Fruit fly (Drosophila melanogaster) whole organism, embryonic: ENCODE data around the gene CG5937.

Source experiments
- CG10431 ChIP-seq: fragments of 200-800 bp; sonication (Bioruptor generic); optimal IDR thresholded peaks from 3 replicates; lab custom pipeline; 2018; ENCODE audit warnings: missing biosample characterization, mild to moderate bottlenecking, missing genetic modification characterization
- CG10543 ChIP-seq: fragments of 200-800 bp; sonication (Bioruptor generic); optimal IDR thresholded peaks from 3 replicates; lab custom pipeline; 2017; ENCODE audit warnings: missing biosample characterization, mild to moderate bottlenecking, missing genetic modification characterization, moderate library complexity
- CG10979 ChIP-seq: fragments of 200-800 bp; sonication (Bioruptor generic); optimal IDR thresholded peaks from 2 replicates; lab custom pipeline; 2018; ENCODE audit warnings: missing biosample characterization, mild to moderate bottlenecking, missing genetic modification characterization, moderate library complexity
- CG11560 ChIP-seq: fragments of 200-800 bp; sonication (Bioruptor generic); IDR thresholded peaks from 3 replicates; pipeline ENCODE4 v1.3.6; 2022; ENCODE audit warnings: missing biosample characterization, missing genetic modification characterization
- CG12391 ChIP-seq: fragments of 200-800 bp; sonication (Bioruptor generic); optimal IDR thresholded peaks from 3 replicates; lab custom pipeline; 2018; ENCODE audit warnings: missing biosample characterization, mild to moderate bottlenecking, missing genetic modification characterization, moderate library complexity
- CG12744 ChIP-seq: fragments of 200-800 bp; sonication (Bioruptor generic); optimal IDR thresholded peaks from 2 replicates; lab custom pipeline; 2016; ENCODE audit warnings: missing biosample characterization, missing genetic modification characterization
- CG14860 ChIP-seq: fragments of 200-800 bp; sonication (Bioruptor generic); IDR thresholded peaks from 3 replicates; pipeline ENCODE4 v1.3.6; 2022; ENCODE audit warnings: missing biosample characterization, missing genetic modification characterization; ENCODE audit not compliant: partially characterized antibody
- CG1529 ChIP-seq: fragments of 200-800 bp; sonication (Bioruptor generic); optimal IDR thresholded peaks from 3 replicates; lab custom pipeline; 2018; ENCODE audit warnings: missing biosample characterization, missing genetic modification characterization
- CG17328 ChIP-seq: fragments of 200-800 bp; sonication (Bioruptor generic); IDR thresholded peaks from 2 replicates; pipeline ENCODE4 v1.3.6; 2022; ENCODE audit warnings: missing biosample characterization, missing genetic modification characterization
- CG17359 ChIP-seq: fragments of 200-800 bp; sonication (Bioruptor generic); optimal IDR thresholded peaks from 3 replicates; lab custom pipeline; 2018; ENCODE audit warnings: missing biosample characterization, mild to moderate bottlenecking, missing genetic modification characterization, moderate library complexity
- CG17568 ChIP-seq: fragments of 200-800 bp; sonication (Bioruptor generic); optimal IDR thresholded peaks from 2 replicates; lab custom pipeline; 2018; ENCODE audit warnings: missing biosample characterization, mild to moderate bottlenecking, missing genetic modification characterization, moderate library complexity
- CG2678 ChIP-seq: fragments of 200-800 bp; sonication (Bioruptor generic); optimal IDR thresholded peaks from 3 replicates; lab custom pipeline; 2019; ENCODE audit warnings: missing biosample characterization, mild to moderate bottlenecking, missing genetic modification characterization, moderate library complexity
- CG2712 ChIP-seq: fragments of 200-800 bp; optimal IDR thresholded peaks from 3 replicates; lab custom pipeline; 2019; ENCODE audit warnings: missing biosample characterization, mild to moderate bottlenecking, missing genetic modification characterization, moderate library complexity
- CG30403 ChIP-seq: fragments of 200-800 bp; sonication (Bioruptor generic); optimal IDR thresholded peaks from 3 replicates; lab custom pipeline; 2016; ENCODE audit warnings: missing biosample characterization, missing genetic modification characterization
- CG31441 ChIP-seq: fragments of 200-800 bp; sonication (Bioruptor generic); IDR thresholded peaks from 2 replicates; pipeline ENCODE4 v1.3.6; 2022; ENCODE audit warnings: missing biosample characterization, missing genetic modification characterization
- CG3407 ChIP-seq: fragments of 200-800 bp; sonication (Bioruptor generic); optimal IDR thresholded peaks from 2 replicates; lab custom pipeline; 2018; ENCODE audit warnings: missing biosample characterization, mild to moderate bottlenecking, missing genetic modification characterization
- CG3847 ChIP-seq: fragments of 200-800 bp; sonication (Bioruptor generic); IDR thresholded peaks from 2 replicates; pipeline ENCODE4 v1.3.6; 2022; ENCODE audit warnings: missing biosample characterization, missing genetic modification characterization
- CG4328 ChIP-seq: fragments of 200-800 bp; sonication (Bioruptor generic); optimal IDR thresholded peaks from 3 replicates; lab custom pipeline; 2017; ENCODE audit warnings: missing biosample characterization, missing genetic modification reagents, missing genetic modification characterization
- CG43689 ChIP-seq: fragments of 200-800 bp; sonication (Bioruptor generic); IDR thresholded peaks from 2 replicates; pipeline ENCODE4 v1.3.6; 2022; ENCODE audit warnings: missing biosample characterization, missing genetic modification characterization
- CG5245 ChIP-seq: fragments of 200-800 bp; sonication (Bioruptor generic); optimal IDR thresholded peaks from 3 replicates; lab custom pipeline; 2016; ENCODE audit warnings: missing biosample characterization, missing genetic modification characterization
- CG6254 ChIP-seq: fragments of 200-800 bp; sonication (Bioruptor generic); optimal IDR thresholded peaks from 3 replicates; lab custom pipeline; 2017; ENCODE audit warnings: mild to moderate bottlenecking, missing biosample characterization, missing genetic modification reagents, missing genetic modification characterization
- CG6791 ChIP-seq: fragments of 200-800 bp; sonication (Bioruptor generic); IDR thresholded peaks from 3 replicates; pipeline ENCODE4 v1.3.6; 2022; ENCODE audit warnings: missing biosample characterization, missing genetic modification characterization; ENCODE audit not compliant: partially characterized antibody
- CG6854 ChIP-seq: fragments of 200-800 bp; sonication (Bioruptor generic); optimal IDR thresholded peaks from 3 replicates; lab custom pipeline; 2017; ENCODE audit warnings: missing biosample characterization, mild to moderate bottlenecking, missing genetic modification characterization
- CG7556 ChIP-seq: fragments of 200-800 bp; sonication (Bioruptor generic); optimal IDR thresholded peaks from 2 replicates; lab custom pipeline; 2017; ENCODE audit warnings: missing biosample characterization, mild to moderate bottlenecking, missing genetic modification characterization
- CG8924 ChIP-seq: fragments of 200-800 bp; optimal IDR thresholded peaks from 3 replicates; lab custom pipeline; 2019; ENCODE audit warnings: missing biosample characterization, mild to moderate bottlenecking, missing genetic modification characterization, moderate library complexity
- D19A ChIP-seq: fragments of 200-800 bp; optimal IDR thresholded peaks from 3 replicates; lab custom pipeline; 2019; ENCODE audit warnings: missing biosample characterization, mild to moderate bottlenecking, missing genetic modification characterization, moderate library complexity
- ERR ChIP-seq: fragments of 200-800 bp; sonication (Bioruptor generic); optimal IDR thresholded peaks from 2 replicates; lab custom pipeline; 2016; ENCODE audit warnings: missing biosample characterization, missing genetic modification characterization
- Eip74EF ChIP-seq, 2 experiments: fragments of 200-800 bp in 1 of 2; fragments of >200 bp in 1 of 2; sonication (Bioruptor generic) in 1 of 2; optimal IDR thresholded peaks; 2 replicates each; lab custom pipeline; 2017 to 2019; ENCODE audit warnings: missing biosample characterization in 2 of 2, missing genetic modification characterization in 2 of 2, mild to moderate bottlenecking in 1 of 2, moderate library complexity in 1 of 2
- Jarid2 ChIP-seq: fragments of 200-800 bp; sonication (Bioruptor generic); optimal IDR thresholded peaks from 3 replicates; lab custom pipeline; 2017; ENCODE audit warnings: mild to moderate bottlenecking, missing biosample characterization, missing genetic modification reagents, missing genetic modification characterization
- Meics ChIP-seq: fragments of 200-800 bp; sonication (Bioruptor generic); optimal IDR thresholded peaks from 2 replicates; lab custom pipeline; 2017; ENCODE audit warnings: missing biosample characterization, mild to moderate bottlenecking, missing genetic modification characterization
- Pdp1 ChIP-seq, 2 experiments: fragments of 200-800 bp; sonication (Bioruptor generic); optimal IDR thresholded peaks; 3 replicates each; lab custom pipeline; 2016; ENCODE audit warnings: missing biosample characterization in 2 of 2, missing genetic modification characterization in 2 of 2, mild to moderate bottlenecking in 1 of 2, moderate library complexity in 1 of 2
- Six4 ChIP-seq: fragments of 200-800 bp; sonication (Bioruptor generic); optimal IDR thresholded peaks from 2 replicates; lab custom pipeline; 2016; ENCODE audit warnings: missing biosample characterization, missing genetic modification characterization
- Sox102F ChIP-seq: fragments of 200-800 bp; sonication (Bioruptor generic); optimal IDR thresholded peaks from 2 replicates; lab custom pipeline; 2018; ENCODE audit warnings: missing biosample characterization, mild to moderate bottlenecking, missing genetic modification characterization, moderate library complexity
- ap ChIP-seq: fragments of 200-800 bp; sonication (Bioruptor generic); IDR thresholded peaks from 2 replicates; pipeline ENCODE4 v1.3.6; 2022; ENCODE audit warnings: missing biosample characterization, missing genetic modification characterization
- bsh ChIP-seq, 2 experiments: fragments of 200-800 bp; sonication (Bioruptor generic); optimal IDR thresholded peaks; 2 replicates each; lab custom pipeline; 2017 to 2018; ENCODE audit warnings: mild to moderate bottlenecking in 2 of 2, missing biosample characterization in 2 of 2, missing genetic modification characterization in 2 of 2, moderate library complexity in 1 of 2
- chinmo ChIP-seq: fragments of 200-800 bp; sonication (Bioruptor generic); IDR thresholded peaks from 4 replicates; pipeline ENCODE4 v1.3.6; 2022; ENCODE audit warnings: missing biosample characterization, missing genetic modification characterization; ENCODE audit not compliant: partially characterized antibody
- dpn ChIP-seq, 2 experiments: fragments of 200-800 bp; sonication (Bioruptor generic); optimal IDR thresholded peaks; 3 replicates each; lab custom pipeline; 2016; ENCODE audit warnings: missing biosample characterization in 2 of 2, missing genetic modification characterization in 2 of 2
- fd96Cb ChIP-seq: fragments of 200-800 bp; sonication (Bioruptor generic); optimal IDR thresholded peaks from 2 replicates; lab custom pipeline; 2018; ENCODE audit warnings: missing biosample characterization, mild to moderate bottlenecking, missing genetic modification characterization, moderate library complexity
- ftz-f1 ChIP-seq: fragments of 200-800 bp; sonication (Bioruptor generic); optimal IDR thresholded peaks from 2 replicates; lab custom pipeline; 2016; ENCODE audit warnings: missing biosample characterization, missing genetic modification characterization
- gem ChIP-seq: fragments of 200-800 bp; sonication (Bioruptor generic); optimal IDR thresholded peaks from 2 replicates; lab custom pipeline; 2019; ENCODE audit warnings: missing biosample characterization, mild to moderate bottlenecking, missing genetic modification characterization, moderate library complexity
- hkb ChIP-seq, 2 experiments: fragments of 200-800 bp in 1 of 2; fragments of >200 bp in 1 of 2; sonication (Bioruptor generic) in 1 of 2; IDR thresholded peaks in 1 of 2; optimal IDR thresholded peaks in 1 of 2; 2 replicates each; pipeline versions ENCODE4 v1.3.6 to Lab custom; 2017 to 2022; ENCODE audit warnings: missing biosample characterization in 1 of 2, missing genetic modification characterization in 1 of 2
- phol ChIP-seq: fragments of 200-800 bp; sonication (Bioruptor generic); optimal IDR thresholded peaks from 3 replicates; lab custom pipeline; 2018; ENCODE audit warnings: missing biosample characterization, mild to moderate bottlenecking, missing genetic modification characterization, moderate library complexity
- unpg ChIP-seq: fragments of 200-800 bp; sonication (Bioruptor generic); optimal IDR thresholded peaks from 3 replicates; lab custom pipeline; 2018; ENCODE audit warnings: missing biosample characterization, mild to moderate bottlenecking, missing genetic modification characterization, moderate library complexity

Gene CG5937

DNA sequence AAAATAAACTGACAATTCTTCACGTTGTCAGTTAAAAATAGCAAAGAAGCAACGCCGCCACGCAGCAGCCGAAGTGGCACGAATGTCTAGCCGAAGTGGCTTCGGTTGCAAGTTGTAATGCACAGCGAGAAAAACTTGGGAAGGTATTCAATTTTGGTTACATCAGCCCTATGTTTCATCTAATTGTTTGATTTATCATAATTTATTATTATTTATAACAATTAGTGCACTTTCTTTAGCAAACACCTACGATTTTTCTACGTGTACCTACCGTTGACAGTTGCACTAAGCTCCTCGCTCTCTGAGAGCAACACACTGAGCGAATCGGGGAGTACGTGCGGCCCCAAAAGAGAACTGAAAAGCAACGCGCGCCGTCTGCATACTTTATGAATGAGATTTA lies 35.0 kb downstream of the CG5937 start, which contains the start of gene Tsp5D (continued):
- peak; percentile 83 for TF ChIP-seq Meics
- peak; percentile 94 for TF ChIP-seq CG5245 (GFP tag; lab: Kevin White, UChicago)
- TF ChIP-seq CG3847 (GFP tag; lab: Robert Waterston, UW) = peak; percentile 89
- peak; percentile 93 for TF ChIP-seq CG31441 (GFP tag; lab: Robert Waterston, UW)
- TF ChIP-seq chinmo (GFP tag; lab: Robert Waterston, UW) = 0 out of 4 replicates have a peak, but pooled peaks have one; percentile 45
- peak; percentile 94 for TF ChIP-seq phol (tag; lab: Kevin White, UChicago)
- peak; percentile 93 for TF ChIP-seq Six4 (GFP tag; lab: Kevin White, UChicago)

DNA sequence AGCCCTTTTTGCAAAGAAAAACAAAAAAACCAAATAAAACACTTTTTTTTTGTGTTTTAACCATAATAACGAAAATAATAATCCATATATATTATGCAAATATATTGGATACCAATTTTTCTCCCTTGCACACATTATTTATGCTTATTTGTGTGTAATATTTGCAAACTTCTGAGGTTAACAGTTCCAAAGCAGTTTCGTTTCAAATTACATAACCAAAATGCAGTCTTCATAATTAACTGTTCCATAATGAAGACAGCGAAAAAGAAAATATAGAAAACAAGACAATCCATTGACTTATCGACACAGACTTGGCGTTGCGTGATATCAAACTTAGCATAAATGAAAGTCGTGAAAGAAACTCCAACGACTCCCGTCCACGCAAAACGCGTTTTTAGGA lies 35.8 kb downstream of the CG5937 start:
- no peak for TF ChIP-seq ERR (GFP tag; lab: Kevin White, UChicago)
- peak in 1 of 2 experiments; percentile 52 for TF ChIP-seq Pdp1 (GFP tag; optimal IDR thresholded peaks at IDR 0.05; lab: Kevin White, UChicago)
- no peak for TF ChIP-seq CG6854 (GFP tag; lab: Kevin White, UChicago)

DNA sequence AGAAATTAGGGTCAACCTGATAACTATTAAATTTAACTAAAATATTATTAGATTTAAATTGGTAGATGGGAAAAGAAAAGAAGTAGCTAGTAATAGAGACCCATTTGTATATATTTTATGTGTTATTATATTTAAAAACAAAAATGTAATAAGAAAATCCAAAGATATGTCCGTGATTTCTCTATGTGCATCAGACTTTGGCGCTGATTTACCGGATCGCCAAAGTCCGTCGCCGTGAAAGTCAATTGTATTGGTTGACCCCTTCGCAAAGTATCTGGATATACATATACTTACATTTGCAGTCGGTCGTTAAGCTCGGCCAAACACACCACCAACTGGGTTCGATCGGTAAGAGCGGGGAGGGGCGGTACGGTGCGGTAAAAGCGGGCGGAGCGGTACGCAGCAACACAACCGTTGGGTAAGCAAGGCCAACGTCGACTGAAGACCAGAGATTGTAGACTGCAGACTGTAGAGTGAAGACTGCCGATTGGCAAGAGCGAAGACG lies 37.3 kb downstream of the CG5937 start:
- TF ChIP-seq CG11560 (no peak), CG31441 (GFP tag; lab: Robert Waterston, UW) (peak; percentile 68), CG10431 (peak; percentile 8), CG17359 (tag; lab: Kevin White, UChicago) (peak; percentile 54), unpg (GFP tag; lab: Kevin White, UChicago) (peak; percentile 44), CG2678 (tag; lab: Kevin White, UChicago) (peak; percentile 56), CG1529 (GFP tag; lab: Kevin White, UChicago) (peak; percentile 7), fd96Cb (tag; lab: Kevin White, UChicago) (peak; percentile 33), CG10543 (GFP tag; lab: Kevin White, UChicago) (peak; percentile 10), CG43689 (no peak), CG14860 (GFP tag; lab: Robert Waterston, UW) (no peak), CG12391 (peak; percentile 59), dpn (GFP tag; optimal IDR thresholded peaks at IDR 0.05; lab: Kevin White, UChicago) (peak in 1 of 2 experiments; percentile 32), CG17328 (GFP tag; lab: Robert Waterston, UW) (0 out of 2 replicates have a peak, but pooled peaks have one; percentile 26), CG30403 (GFP tag; lab: Kevin White, UChicago) (peak; percentile 40), CG10979 (tag; lab: Kevin White, UChicago) (peak; percentile 45), CG6791 (GFP tag; lab: Robert Waterston, UW) (no peak), ap (peak; percentile 35; the same call in 1 of the 2 replicates), chinmo (GFP tag; lab: Robert Waterston, UW) (0 out of 4 replicates have a peak, but pooled peaks have one; percentile 57), CG6254 (GFP tag; lab: Kevin White, UChicago) (no peak), ftz-f1 (GFP tag; lab: Kevin White, UChicago) (peak; percentile 25), CG8924 (tag; lab: Kevin White, UChicago) (peak; percentile 36), Pdp1 (GFP tag; optimal IDR thresholded peaks at IDR 0.05; lab: Kevin White, UChicago) (peak in 1 of 2 experiments; percentile 24), D19A (peak; percentile 24), CG4328 (no peak), Sox102F (peak; percentile 72), CG12744 (GFP tag; lab: Kevin White, UChicago) (no peak), Jarid2 (GFP tag; lab: Kevin White, UChicago) (peak; percentile 31), CG7556 (GFP tag; lab: Kevin White, UChicago) (peak; percentile 30), CG2712 (tag; lab: Kevin White, UChicago) (peak; percentile 36), CG17568 (GFP tag; lab: Kevin White, UChicago) (no peak), gem (tag; lab: Kevin White, UChicago) (peak; percentile 71), hkb (optimal IDR thresholded peaks at IDR 0.05; lab: Kevin White, UChicago) (no peak), hkb (GFP tag; IDR thresholded peaks at IDR 0.05; lab: Robert Waterston, UW) (peak; percentile 26; the same call in 1 of the 2 replicates), bsh (GFP tag; optimal IDR thresholded peaks at IDR 0.05; lab: Kevin White, UChicago) (peak; percentile 39 to 54), CG3407 (GFP tag; lab: Kevin White, UChicago) (peak; percentile 4), Eip74EF (GFP tag; optimal IDR thresholded peaks at IDR 0.05; lab: Kevin White, UChicago) (peak in 1 of 2 experiments; percentile 11)
